Worm (Caenorhabditis elegans) whole organism, L4 larva: ENCODE data around the gene haf-2.

Source experiments
- D1046.2 ChIP-seq: fragments of 200-800 bp; sonication (Bioruptor generic); IDR thresholded peaks from 2 replicates; pipeline ENCODE4 v1.3.6; 2022; ENCODE audit warnings: missing genetic modification characterization, missing compliant biosample characterization
- F37D6.2 ChIP-seq: sonication (generic microtip); optimal IDR thresholded peaks from 2 replicates; lab custom pipeline; 2016; ENCODE audit warnings: mild to moderate bottlenecking, missing genetic modification characterization, missing compliant biosample characterization
- F44E2.7 ChIP-seq: fragments of 200-800 bp; sonication (Bioruptor generic); IDR thresholded peaks from 2 replicates; pipeline ENCODE4 v2.1.2; 2022; ENCODE audit warnings: missing genetic modification characterization, missing compliant biosample characterization
- T20F7.1 ChIP-seq: fragments of 200-800 bp; sonication (Bioruptor generic); optimal IDR thresholded peaks from 2 replicates; lab custom pipeline; 2018; ENCODE audit warnings: mild to moderate bottlenecking, missing genetic modification characterization, missing compliant biosample characterization
- Y75B8A.6 ChIP-seq: fragments of 200-800 bp; sonication (Bioruptor generic); IDR thresholded peaks from 2 replicates; pipeline ENCODE4 v1.3.6; 2022; ENCODE audit warnings: missing genetic modification reagents, missing genetic modification characterization, missing compliant biosample characterization
- ZK337.2 ChIP-seq: fragments of 200-800 bp; sonication (Bioruptor generic); IDR thresholded peaks from 2 replicates; pipeline ENCODE4 v1.3.6; 2022; ENCODE audit warnings: missing genetic modification reagents, missing genetic modification characterization, missing compliant biosample characterization
- aha-1 ChIP-seq: fragments of 150-350 bp; peaks from one replicate; lab custom pipeline; 2014; ENCODE audit warnings: missing biosample characterization, missing genetic modification characterization
- ceh-44 ChIP-seq: fragments of 200-800 bp; sonication (Bioruptor generic); IDR thresholded peaks from 2 replicates; pipeline ENCODE4 v1.3.6; 2022; ENCODE audit warnings: missing genetic modification reagents, missing genetic modification characterization, missing compliant biosample characterization
- ceh-82 ChIP-seq: sonication (generic microtip); optimal IDR thresholded peaks from 2 replicates; lab custom pipeline; 2017; ENCODE audit warnings: missing biosample characterization, missing genetic modification characterization
- cey-2 ChIP-seq: sonication (generic microtip); optimal IDR thresholded peaks from 3 replicates; lab custom pipeline; 2017; ENCODE audit warnings: missing genetic modification characterization, mild to moderate bottlenecking, missing compliant biosample characterization, antibody characterized with exemption, borderline replicate concordance; ENCODE audit not compliant: insufficient read depth
- ctbp-1 ChIP-seq: fragments of 200-800 bp; sonication (Bioruptor generic); IDR thresholded peaks from 2 replicates; pipeline ENCODE4 v1.3.6; 2022; ENCODE audit warnings: missing genetic modification reagents, missing genetic modification characterization, missing compliant biosample characterization
- daf-16 ChIP-seq, 3 experiments: sonication (generic microtip); optimal IDR thresholded peaks; 2 replicates each; lab custom pipeline; 2016 to 2017; ENCODE audit warnings: missing genetic modification characterization in 3 of 3, missing genetic modification reagents in 3 of 3, mild to moderate bottlenecking in 2 of 3, missing compliant biosample characterization in 2 of 3, missing biosample characterization in 1 of 3, moderate library complexity in 1 of 3
- dmd-6 ChIP-seq: fragments of 200-800 bp; sonication (Bioruptor generic); IDR thresholded peaks from 2 replicates; pipeline ENCODE4 v1.3.6; 2022; ENCODE audit warnings: missing genetic modification reagents, missing genetic modification characterization, missing compliant biosample characterization
- dmd-8 ChIP-seq: fragments of 200-800 bp; sonication (Bioruptor generic); IDR thresholded peaks from 2 replicates; pipeline ENCODE4 v1.3.6; 2022; ENCODE audit warnings: missing genetic modification characterization, missing compliant biosample characterization
- egl-27 ChIP-seq: sonication (generic microtip); optimal IDR thresholded peaks from 3 replicates; lab custom pipeline; 2017; ENCODE audit warnings: missing biosample characterization, missing genetic modification reagents, missing genetic modification characterization
- fkh-10 ChIP-seq: fragments of 150-350 bp; optimal IDR thresholded peaks from 2 replicates; lab custom pipeline; 2014; ENCODE audit warnings: missing biosample characterization, missing genetic modification reagents, missing genetic modification characterization
- gei-8 ChIP-seq: fragments of 200-800 bp; sonication (Bioruptor generic); optimal IDR thresholded peaks from 2 replicates; lab custom pipeline; 2018; ENCODE audit warnings: mild to moderate bottlenecking, missing genetic modification characterization, missing compliant biosample characterization
- hlh-30 ChIP-seq: sonication (generic microtip); optimal IDR thresholded peaks from 2 replicates; lab custom pipeline; 2017; ENCODE audit warnings: antibody characterized with exemption, mild to moderate bottlenecking, missing genetic modification characterization, missing compliant biosample characterization; ENCODE audit not compliant: insufficient read depth
- hmg-1.1 ChIP-seq: fragments of 200-800 bp; sonication (Bioruptor generic); IDR thresholded peaks from 2 replicates; pipeline ENCODE4 v1.3.6; 2022; ENCODE audit warnings: missing genetic modification reagents, missing genetic modification characterization, missing compliant biosample characterization
- jun-1 ChIP-seq: fragments of 150-350 bp; optimal IDR thresholded peaks from 2 replicates; lab custom pipeline; 2014; ENCODE audit warnings: missing biosample characterization, missing genetic modification reagents, missing genetic modification characterization
- lin-1 ChIP-seq: fragments of 200-800 bp; sonication (Bioruptor generic); IDR thresholded peaks from 2 replicates; pipeline ENCODE4 v1.3.6; 2022; ENCODE audit warnings: missing genetic modification reagents, missing genetic modification characterization, missing compliant biosample characterization
- lin-13 ChIP-seq: fragments of 150-350 bp; optimal IDR thresholded peaks from 2 replicates; lab custom pipeline; 2014; ENCODE audit warnings: missing biosample characterization, missing genetic modification reagents, missing genetic modification characterization
- lin-38 ChIP-seq: fragments of 200-800 bp; sonication (Bioruptor generic); IDR thresholded peaks from 2 replicates; pipeline ENCODE4 v1.3.6; 2022; ENCODE audit warnings: missing genetic modification reagents, missing genetic modification characterization, missing compliant biosample characterization
- lin-39 ChIP-seq: fragments of 150-350 bp; optimal IDR thresholded peaks from 2 replicates; lab custom pipeline; 2014; ENCODE audit warnings: missing biosample characterization, missing genetic modification reagents, missing genetic modification characterization
- lsy-2 ChIP-seq, 2 experiments: fragments of 150-350 bp in 1 of 2; sonication (generic microtip) in 1 of 2; optimal IDR thresholded peaks; 2 replicates each; lab custom pipeline; 2014 to 2017; ENCODE audit warnings: missing biosample characterization in 2 of 2, missing genetic modification characterization in 2 of 2
- madf-5 ChIP-seq, 2 experiments: fragments of 200-800 bp; sonication (Bioruptor generic); IDR thresholded peaks; 2 replicates each; pipeline ENCODE4 v1.3.6; 2022; ENCODE audit warnings: missing compliant biosample characterization in 2 of 2, missing genetic modification characterization in 2 of 2
- mdl-1 ChIP-seq, 2 experiments: fragments of 150-350 bp in 1 of 2; sonication (generic microtip) in 1 of 2; optimal IDR thresholded peaks; 2 replicates each; lab custom pipeline; 2014 to 2017; ENCODE audit warnings: missing biosample characterization in 2 of 2, missing genetic modification characterization in 2 of 2
- mdt-29 ChIP-seq: fragments of 200-800 bp; sonication (Bioruptor generic); IDR thresholded peaks from 2 replicates; pipeline ENCODE4 v1.3.6; 2022; ENCODE audit warnings: missing genetic modification reagents, missing genetic modification characterization, missing compliant biosample characterization
- mes-2 ChIP-seq: sonication (generic microtip); optimal IDR thresholded peaks from 2 replicates; lab custom pipeline; 2016; ENCODE audit warnings: missing genotype, mild to moderate bottlenecking, missing genetic modification characterization, missing compliant biosample characterization; ENCODE audit not compliant: poor library complexity, severe bottlenecking
- nhr-237 ChIP-seq: sonication (generic microtip); optimal IDR thresholded peaks from 2 replicates; lab custom pipeline; 2017; ENCODE audit warnings: missing biosample characterization, missing genetic modification characterization
- nhr-25 ChIP-seq: sonication (generic microtip); optimal IDR thresholded peaks from 2 replicates; lab custom pipeline; 2017; ENCODE audit warnings: missing genetic modification characterization, mild to moderate bottlenecking, missing compliant biosample characterization, antibody characterized with exemption, moderate library complexity, borderline replicate concordance; ENCODE audit not compliant: insufficient read depth
- nhr-42 ChIP-seq: fragments of 200-800 bp; sonication (Bioruptor generic); IDR thresholded peaks from 2 replicates; pipeline ENCODE4 v1.3.6; 2022; ENCODE audit warnings: missing genetic modification characterization, missing compliant biosample characterization
- nhr-77 ChIP-seq: fragments of 150-350 bp; optimal IDR thresholded peaks from 2 replicates; lab custom pipeline; 2014; ENCODE audit warnings: missing biosample characterization, missing genetic modification characterization
- pha-4 ChIP-seq, 2 experiments: fragments of 150-350 bp in 1 of 2; fragments of 200-800 bp in 1 of 2; sonication (Bioruptor generic) in 1 of 2; IDR thresholded peaks in 1 of 2; optimal IDR thresholded peaks in 1 of 2; 2 replicates each; pipeline versions ENCODE4 v1.3.6 to Lab custom; 2014 to 2022; ENCODE audit warnings: missing genetic modification characterization in 2 of 2, missing genetic modification reagents in 2 of 2, missing biosample characterization in 1 of 2, missing compliant biosample characterization in 1 of 2
- skn-1 ChIP-seq: fragments of 150-350 bp; optimal IDR thresholded peaks from 2 replicates; lab custom pipeline; 2014; ENCODE audit warnings: missing biosample characterization, missing genetic modification characterization
- snpc-1.2 ChIP-seq: fragments of 200-800 bp; sonication (Bioruptor generic); IDR thresholded peaks from 2 replicates; pipeline ENCODE4 v1.3.6; 2022; ENCODE audit warnings: missing genetic modification reagents, missing genetic modification characterization, missing compliant biosample characterization
- snpc-4 ChIP-seq: fragments of 150-350 bp; optimal IDR thresholded peaks from 2 replicates; lab custom pipeline; 2014; ENCODE audit warnings: missing biosample characterization, missing genetic modification characterization
- spr-1 ChIP-seq: sonication (generic microtip); optimal IDR thresholded peaks from 2 replicates; lab custom pipeline; 2016; ENCODE audit warnings: mild to moderate bottlenecking, missing genetic modification characterization, missing compliant biosample characterization
- tag-97 ChIP-seq: fragments of 200-800 bp; sonication (Bioruptor generic); IDR thresholded peaks from 2 replicates; pipeline ENCODE4 v1.3.6; 2022; ENCODE audit warnings: missing genetic modification characterization, missing compliant biosample characterization
- tra-1 ChIP-seq: fragments of 200-800 bp; sonication (Bioruptor generic); IDR thresholded peaks from 2 replicates; pipeline ENCODE4 v1.3.6; 2022; ENCODE audit warnings: missing genetic modification reagents, missing genetic modification characterization, missing compliant biosample characterization
- unc-39 ChIP-seq: sonication (generic microtip); optimal IDR thresholded peaks from 2 replicates; lab custom pipeline; 2017; ENCODE audit warnings: missing biosample characterization, missing genetic modification characterization
- unc-62 ChIP-seq, 3 experiments: fragments of 150-350 bp in 1 of 3; sonication (generic microtip); optimal IDR thresholded peaks in 2 of 3; peaks in 1 of 3; 1 replicate in 1 of 3; 2 replicates in 2 of 3; lab custom pipeline; 2014 to 2017; ENCODE audit warnings: missing biosample characterization in 3 of 3, missing genetic modification characterization in 3 of 3, missing genetic modification reagents in 3 of 3, missing genotype in 1 of 3
- zag-1 ChIP-seq: fragments of 150-350 bp; optimal IDR thresholded peaks from 2 replicates; lab custom pipeline; 2014; ENCODE audit warnings: missing biosample characterization, missing genetic modification characterization
- zfp-2 ChIP-seq: sonication (generic microtip); optimal IDR thresholded peaks from 2 replicates; lab custom pipeline; 2016; ENCODE audit warnings: mild to moderate bottlenecking, missing genetic modification characterization, missing compliant biosample characterization
- zfp-3 ChIP-seq: fragments of 200-800 bp; sonication (Bioruptor generic); conservative IDR thresholded peaks from 2 replicates; pipeline ENCODE4 v1.3.6; 2022; ENCODE audit warnings: missing genetic modification reagents, missing genetic modification characterization, missing compliant biosample characterization
- ztf-11 ChIP-seq: fragments of 150-350 bp; optimal IDR thresholded peaks from 2 replicates; lab custom pipeline; 2014; ENCODE audit warnings: missing biosample characterization, missing genetic modification characterization

Gene haf-2

DNA sequence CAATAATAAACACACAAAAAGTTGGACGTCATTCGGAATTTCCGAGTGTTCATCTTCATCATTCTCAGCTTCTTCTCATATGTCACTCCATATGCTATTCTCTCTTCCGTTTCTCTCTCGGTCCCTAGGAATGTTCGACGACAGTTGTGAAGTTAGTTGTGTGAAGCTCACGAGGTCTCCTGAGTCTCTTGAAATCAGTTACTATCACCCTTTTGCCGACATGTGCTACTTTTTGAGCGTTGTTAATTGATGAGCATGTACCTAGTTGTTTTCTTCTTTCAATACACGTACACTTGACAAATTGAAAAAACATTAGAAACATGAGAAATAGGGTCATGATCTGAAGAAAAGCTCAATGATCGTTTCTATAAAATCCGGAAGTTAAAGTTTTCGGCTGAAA is 32.9 kb downstream of the haf-2 start (continued):
- TF ChIP-seq D1046.2 (GFP tag; lab: Robert Waterston, UW) (no peak), jun-1 (no peak), mdl-1 (tag; optimal IDR thresholded peaks at IDR 0.05; lab: Kevin White, UChicago) (peak in 1 of 2 experiments; percentile 20), tag-97 (GFP tag; lab: Robert Waterston, UW) (no peak), daf-16 (GFP tag; optimal IDR thresholded peaks at IDR 0.05; lab: Kevin White, UChicago) (peak in 1 of 2 experiments; percentile 90), daf-16 (tag; optimal IDR thresholded peaks at IDR 0.05; lab: Kevin White, UChicago) (no peak), cey-2 (tag; lab: Kevin White, UChicago) (no peak), dmd-8 (GFP tag; lab: Robert Waterston, UW) (0 out of 2 replicates have a peak, but pooled peaks have one; percentile 43), lin-39 (peak; percentile 25), hlh-30 (tag; lab: Kevin White, UChicago) (peak; percentile 64), lin-38 (GFP tag; lab: Robert Waterston, UW) (no peak), ceh-44 (GFP tag; lab: Robert Waterston, UW) (no peak)

DNA sequence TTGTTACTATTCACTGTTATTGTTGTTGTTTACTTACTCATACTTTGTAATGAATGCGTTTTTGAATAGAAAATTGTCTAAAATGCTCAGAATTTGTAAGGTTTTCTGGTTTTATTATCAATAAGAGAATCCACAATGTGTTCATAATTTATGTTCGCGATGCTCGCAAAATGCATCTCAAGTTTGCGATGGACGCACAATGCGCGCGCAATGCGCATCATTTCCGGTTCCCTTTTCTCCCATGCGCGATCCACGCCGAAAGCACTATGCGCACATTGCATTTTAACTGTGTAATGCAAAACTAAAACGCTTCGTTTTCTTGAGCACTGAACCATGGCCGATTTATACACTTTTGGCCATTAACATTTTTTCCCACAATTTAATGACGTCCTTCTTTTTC is 36.8 kb downstream of the haf-2 start:
- TF ChIP-seq aha-1 (tag; lab: Kevin White, UChicago): no peak
- no peak for TF ChIP-seq mdt-29 (GFP tag; lab: Robert Waterston, UW)
- no peak for TF ChIP-seq nhr-25 (tag; lab: Kevin White, UChicago)
- no peak for TF ChIP-seq pha-4 (GFP tag; IDR thresholded peaks at IDR 0.05; lab: Robert Waterston, UW)
- TF ChIP-seq pha-4 (tag; optimal IDR thresholded peaks at IDR 0.05; lab: Kevin White, UChicago): no peak
- peak; percentile 49; the same call in 1 of the 2 replicates for TF ChIP-seq hmg-1.1
- peak; percentile 38 for TF ChIP-seq F37D6.2 (tag; lab: Kevin White, UChicago)
- TF ChIP-seq egl-27 (tag; lab: Kevin White, UChicago): no peak
- TF ChIP-seq ztf-11: no peak
- TF ChIP-seq nhr-237: no peak
- no peak for TF ChIP-seq T20F7.1 (GFP tag; lab: Kevin White, UChicago)
- TF ChIP-seq unc-39 (tag; lab: Kevin White, UChicago): no peak
- TF ChIP-seq snpc-1.2 (GFP tag; lab: Robert Waterston, UW): no peak
- 0 out of 2 replicates have a peak, but pooled peaks have one; percentile 43 for TF ChIP-seq zfp-3 (GFP tag; lab: Robert Waterston, UW)
- 0 out of 4 replicates have a peak, but pooled peaks of 1 of the 2 experiments have one; percentile 21 for TF ChIP-seq madf-5 (GFP tag; IDR thresholded peaks at IDR 0.05; lab: Robert Waterston, UW)
- TF ChIP-seq fkh-10 (GFP tag; lab: Kevin White, UChicago): no peak
- peak; percentile 64 for TF ChIP-seq gei-8 (GFP tag; lab: Kevin White, UChicago)
- no peak for TF ChIP-seq lin-1 (GFP tag; lab: Robert Waterston, UW)
- TF ChIP-seq tra-1 (GFP tag; lab: Robert Waterston, UW): no peak
- no peak for TF ChIP-seq mes-2 (tag; lab: Kevin White, UChicago)
- TF ChIP-seq zfp-2: no peak
- 0 out of 2 replicates have a peak, but pooled peaks have one; percentile 31 for TF ChIP-seq Y75B8A.6 (GFP tag; lab: Robert Waterston, UW)
- no peak for TF ChIP-seq nhr-77 (tag; lab: Kevin White, UChicago)
- TF ChIP-seq unc-62 (GFP tag; optimal IDR thresholded peaks at IDR 0.05 in 1 of 2; lab: Kevin White, UChicago): peak in 1 of 2 experiments; percentile 0
- TF ChIP-seq unc-62 (tag; optimal IDR thresholded peaks at IDR 0.05; lab: Kevin White, UChicago): no peak
- TF ChIP-seq dmd-6 (GFP tag; lab: Robert Waterston, UW): 0 out of 2 replicates have a peak, but pooled peaks have one; percentile 15
- TF ChIP-seq snpc-4 (tag; lab: Kevin White, UChicago): no peak
- peak; percentile 76 for TF ChIP-seq ctbp-1
- TF ChIP-seq daf-16 (GFP tag; optimal IDR thresholded peaks at IDR 0.05; lab: Kevin White, UChicago): peak in 1 of 2 experiments; percentile 55
- TF ChIP-seq daf-16 (tag; optimal IDR thresholded peaks at IDR 0.05; lab: Kevin White, UChicago): no peak
- TF ChIP-seq zag-1 (tag; lab: Kevin White, UChicago): no peak
- no peak for TF ChIP-seq ceh-82 (tag; lab: Kevin White, UChicago)
- TF ChIP-seq lin-38 (GFP tag; lab: Robert Waterston, UW): no peak; the same call in 1 of the 2 replicates
- no peak for TF ChIP-seq lin-13 (GFP tag; lab: Kevin White, UChicago)
- TF ChIP-seq lsy-2 (tag; optimal IDR thresholded peaks at IDR 0.05; lab: Kevin White, UChicago): no peak
- no peak for TF ChIP-seq F44E2.7
- TF ChIP-seq ZK337.2 (GFP tag; lab: Robert Waterston, UW): no peak
- TF ChIP-seq dmd-8 (GFP tag; lab: Robert Waterston, UW): 0 out of 2 replicates have a peak, but pooled peaks have one; percentile 38
- no peak for TF ChIP-seq skn-1 (tag; lab: Kevin White, UChicago)
- TF ChIP-seq nhr-42: peak; percentile 74
- TF ChIP-seq spr-1 (tag; lab: Kevin White, UChicago): no peak
